Worm (Caenorhabditis elegans) whole organism, L1 larva: Measurements from ENCODE around the gene dmsr-8.
A peak's percentile ranks its signal among the peaks of the same experiment; 100 is the strongest.

Source experiments
- C16A3.4 ChIP-seq: fragments of 150-350 bp; optimal IDR thresholded peaks from 2 replicates; lab custom pipeline; 2014; ENCODE audit warnings: missing biosample characterization, missing genetic modification characterization
- C34B4.2 ChIP-seq: sonication (generic microtip); optimal IDR thresholded peaks from 2 replicates; lab custom pipeline; 2017; ENCODE audit warnings: mild to moderate bottlenecking, missing genetic modification characterization, missing compliant biosample characterization
- F16B12.6 ChIP-seq: fragments of 150-350 bp; optimal IDR thresholded peaks from 2 replicates; lab custom pipeline; 2014; ENCODE audit warnings: missing biosample characterization, missing genetic modification characterization
- Y116A8C.19 ChIP-seq: sonication (generic microtip); optimal IDR thresholded peaks from 2 replicates; lab custom pipeline; 2016; ENCODE audit warnings: missing compliant biosample characterization, missing genetic modification characterization, borderline replicate concordance
- aha-1 ChIP-seq: fragments of 150-350 bp; optimal IDR thresholded peaks from 2 replicates; lab custom pipeline; 2014; ENCODE audit warnings: missing biosample characterization, missing genetic modification characterization
- aly-2 ChIP-seq: fragments of 150-350 bp; optimal IDR thresholded peaks from 2 replicates; lab custom pipeline; 2014; ENCODE audit warnings: missing biosample characterization, missing genetic modification characterization
- ama-1 ChIP-seq: fragments of 150-350 bp; optimal IDR thresholded peaks from 2 replicates; lab custom pipeline; 2014
- blmp-1 ChIP-seq: fragments of 150-350 bp; optimal IDR thresholded peaks from 2 replicates; lab custom pipeline; 2014; ENCODE audit warnings: missing biosample characterization, missing genetic modification characterization
- ceh-63 ChIP-seq: fragments of 200-800 bp; sonication (Bioruptor generic); optimal IDR thresholded peaks from 2 replicates; lab custom pipeline; 2018; ENCODE audit warnings: mild to moderate bottlenecking, missing genetic modification characterization, missing compliant biosample characterization
- ceh-8 ChIP-seq: fragments of 200-800 bp; sonication (Bioruptor generic); optimal IDR thresholded peaks from 2 replicates; lab custom pipeline; 2018; ENCODE audit warnings: mild to moderate bottlenecking, missing genetic modification characterization, moderate library complexity, missing compliant biosample characterization
- ceh-88 ChIP-seq: fragments of 200-800 bp; sonication (Bioruptor generic); IDR thresholded peaks from 2 replicates; pipeline ENCODE4 v1.3.6; 2022; ENCODE audit warnings: missing genetic modification characterization, missing compliant biosample characterization
- dpl-1 ChIP-seq, 3 experiments: fragments of 150-350 bp in 2 of 3; sonication (generic microtip) in 1 of 3; optimal IDR thresholded peaks; 2 replicates each; lab custom pipeline; 2014 to 2017; ENCODE audit warnings: missing biosample characterization in 3 of 3, missing genetic modification characterization in 3 of 3, missing genetic modification reagents in 3 of 3
- efl-1 ChIP-seq, 4 experiments: fragments of 150-350 bp; optimal IDR thresholded peaks in 3 of 4; peaks in 1 of 4; 1 replicate in 1 of 4; 2 replicates in 3 of 4; lab custom pipeline; 2014; ENCODE audit warnings: missing biosample characterization in 2 of 4, missing genetic modification characterization in 2 of 4, missing genetic modification reagents in 2 of 4
- egl-13 ChIP-seq: sonication (generic microtip); optimal IDR thresholded peaks from 2 replicates; lab custom pipeline; 2016; ENCODE audit warnings: missing genotype, missing genetic modification reagents, missing genetic modification characterization, missing compliant biosample characterization
- egl-27 ChIP-seq, 2 experiments: fragments of 150-350 bp in 1 of 2; sonication (generic microtip); optimal IDR thresholded peaks; 3 replicates each; lab custom pipeline; 2017 to 2018; ENCODE audit warnings: missing biosample characterization in 2 of 2, missing genetic modification characterization in 2 of 2, missing genetic modification reagents in 2 of 2
- elt-2 ChIP-seq: sonication (generic microtip); optimal IDR thresholded peaks from 2 replicates; lab custom pipeline; 2016; ENCODE audit warnings: missing genetic modification characterization, mild to moderate bottlenecking, inconsistent platforms, missing compliant biosample characterization, missing genetic modification reagents
- elt-3 ChIP-seq, 6 experiments: fragments of 150-350 bp in 1 of 6; sonication (generic microtip); optimal IDR thresholded peaks; 2 replicates each; lab custom pipeline; 2017 to 2018; ENCODE audit warnings: missing biosample characterization in 6 of 6, missing genetic modification characterization in 6 of 6, inconsistent platforms in 1 of 6
- fkh-8 ChIP-seq: sonication (generic microtip); optimal IDR thresholded peaks from 2 replicates; lab custom pipeline; 2016; ENCODE audit warnings: mild to moderate bottlenecking, missing genetic modification characterization, missing compliant biosample characterization
- fos-1 ChIP-seq: fragments of 150-350 bp; optimal IDR thresholded peaks from 2 replicates; lab custom pipeline; 2014; ENCODE audit warnings: missing biosample characterization, missing genetic modification characterization
- grh-1 ChIP-seq: fragments of 200-800 bp; sonication (Bioruptor generic); IDR thresholded peaks from 2 replicates; pipeline ENCODE4 v1.3.6; 2022; ENCODE audit warnings: missing genetic modification reagents, missing genetic modification characterization, missing compliant biosample characterization
- irx-1 ChIP-seq: sonication (generic microtip); optimal IDR thresholded peaks from 2 replicates; lab custom pipeline; 2016; ENCODE audit warnings: missing genetic modification characterization, missing compliant biosample characterization
- lin-13 ChIP-seq: fragments of 150-350 bp; optimal IDR thresholded peaks from 2 replicates; lab custom pipeline; 2014; ENCODE audit warnings: missing biosample characterization, missing genetic modification reagents, missing genetic modification characterization
- lin-14 ChIP-seq: fragments of 200-800 bp; sonication (Bioruptor generic); optimal IDR thresholded peaks from 2 replicates; lab custom pipeline; 2018; ENCODE audit warnings: mild to moderate bottlenecking, missing genetic modification characterization, moderate library complexity, missing compliant biosample characterization
- lin-35 ChIP-seq, 2 experiments: fragments of 150-350 bp; optimal IDR thresholded peaks; 2 replicates each; lab custom pipeline; 2014; ENCODE audit warnings: missing biosample characterization in 2 of 2, missing genetic modification characterization in 2 of 2, missing genetic modification reagents in 2 of 2
- lir-3 ChIP-seq: sonication (generic microtip); optimal IDR thresholded peaks from 2 replicates; lab custom pipeline; 2016; ENCODE audit warnings: mild to moderate bottlenecking, missing genetic modification characterization, moderate library complexity, missing compliant biosample characterization; ENCODE audit not compliant: poor library complexity
- lsy-2 ChIP-seq, 2 experiments: fragments of 150-350 bp; optimal IDR thresholded peaks; 2 replicates each; lab custom pipeline; 2014; ENCODE audit warnings: missing biosample characterization in 2 of 2, missing genetic modification characterization in 2 of 2
- mab-9 ChIP-seq: fragments of 200-800 bp; sonication (Bioruptor generic); IDR thresholded peaks from 2 replicates; pipeline ENCODE4 v1.3.6; 2022; ENCODE audit warnings: missing genetic modification reagents, missing genetic modification characterization, missing compliant biosample characterization
- mdl-1 ChIP-seq, 2 experiments: fragments of 150-350 bp; optimal IDR thresholded peaks; 2 replicates each; lab custom pipeline; 2014 to 2017; ENCODE audit warnings: missing biosample characterization in 2 of 2, missing genetic modification characterization in 2 of 2, inconsistent platforms in 1 of 2
- mef-2 ChIP-seq: fragments of 150-350 bp; optimal IDR thresholded peaks from 2 replicates; lab custom pipeline; 2014; ENCODE audit warnings: missing biosample characterization, missing genetic modification characterization
- mep-1 ChIP-seq: fragments of 150-350 bp; optimal IDR thresholded peaks from 2 replicates; lab custom pipeline; 2014; ENCODE audit warnings: missing biosample characterization, missing genetic modification characterization
- nhr-11 ChIP-seq: fragments of 150-350 bp; optimal IDR thresholded peaks from 2 replicates; lab custom pipeline; 2014; ENCODE audit warnings: missing biosample characterization, missing genetic modification characterization
- nhr-19 ChIP-seq: fragments of 200-800 bp; sonication (Bioruptor generic); conservative IDR thresholded peaks from 2 replicates; pipeline ENCODE4 v1.3.6; 2022; ENCODE audit warnings: missing genetic modification characterization, missing compliant biosample characterization
- nhr-20 ChIP-seq: sonication (generic microtip); optimal IDR thresholded peaks from 2 replicates; lab custom pipeline; 2016; ENCODE audit warnings: mild to moderate bottlenecking, missing genetic modification characterization, missing compliant biosample characterization
- nhr-28 ChIP-seq: fragments of 150-350 bp; optimal IDR thresholded peaks from 2 replicates; lab custom pipeline; 2014; ENCODE audit warnings: missing biosample characterization, missing genetic modification characterization
- nhr-71 ChIP-seq: sonication (generic microtip); optimal IDR thresholded peaks from 2 replicates; lab custom pipeline; 2016; ENCODE audit warnings: mild to moderate bottlenecking, missing genetic modification characterization, moderate library complexity, missing compliant biosample characterization
- nhr-76 ChIP-seq: sonication (generic microtip); optimal IDR thresholded peaks from 2 replicates; lab custom pipeline; 2017; ENCODE audit warnings: missing biosample characterization, missing genetic modification characterization
- nhr-85 ChIP-seq: sonication (generic microtip); peaks from one replicate; lab custom pipeline; 2016; ENCODE audit warnings: missing genetic modification characterization, inconsistent platforms, missing compliant biosample characterization
- pag-3 ChIP-seq: sonication (generic microtip); optimal IDR thresholded peaks from 2 replicates; lab custom pipeline; 2017; ENCODE audit warnings: missing genetic modification characterization, mild to moderate bottlenecking, missing compliant biosample characterization, antibody characterized with exemption, borderline replicate concordance; ENCODE audit not compliant: insufficient read depth
- rnt-1 ChIP-seq: sonication (generic microtip); optimal IDR thresholded peaks from 2 replicates; lab custom pipeline; 2016; ENCODE audit warnings: mild to moderate bottlenecking, missing genetic modification characterization, moderate library complexity, missing compliant biosample characterization
- skn-1 ChIP-seq: fragments of 150-350 bp; optimal IDR thresholded peaks from 2 replicates; lab custom pipeline; 2014; ENCODE audit warnings: missing biosample characterization, missing genetic modification characterization
- snu-23 ChIP-seq: sonication (generic microtip); optimal IDR thresholded peaks from 2 replicates; lab custom pipeline; 2016; ENCODE audit warnings: missing genetic modification characterization, missing compliant biosample characterization
- sup-37 ChIP-seq: fragments of 200-800 bp; sonication (Bioruptor generic); optimal IDR thresholded peaks from 2 replicates; lab custom pipeline; 2018; ENCODE audit warnings: mild to moderate bottlenecking, missing genetic modification characterization, missing compliant biosample characterization
- unc-130 ChIP-seq: fragments of 150-350 bp; optimal IDR thresholded peaks from 2 replicates; lab custom pipeline; 2017; ENCODE audit warnings: missing biosample characterization, missing genetic modification characterization, inconsistent platforms
- unc-30 ChIP-seq: sonication (generic microtip); optimal IDR thresholded peaks from 2 replicates; lab custom pipeline; 2017; ENCODE audit warnings: missing biosample characterization, missing genetic modification characterization
- unc-98 ChIP-seq: fragments of 200-800 bp; sonication (Bioruptor generic); IDR thresholded peaks from 2 replicates; pipeline ENCODE4 v1.3.6; 2022; ENCODE audit warnings: missing genetic modification characterization, missing compliant biosample characterization
- zag-1 ChIP-seq: fragments of 150-350 bp; optimal IDR thresholded peaks from 2 replicates; lab custom pipeline; 2014; ENCODE audit warnings: missing biosample characterization, missing genetic modification characterization
- zip-4 ChIP-seq: fragments of 200-800 bp; sonication (Bioruptor generic); optimal IDR thresholded peaks from 2 replicates; lab custom pipeline; 2018; ENCODE audit warnings: mild to moderate bottlenecking, missing genetic modification characterization, moderate library complexity, missing compliant biosample characterization
- ztf-4 ChIP-seq: fragments of 150-350 bp; optimal IDR thresholded peaks from 2 replicates; lab custom pipeline; 2014; ENCODE audit warnings: missing biosample characterization, missing genetic modification characterization

Gene dmsr-8

DNA sequence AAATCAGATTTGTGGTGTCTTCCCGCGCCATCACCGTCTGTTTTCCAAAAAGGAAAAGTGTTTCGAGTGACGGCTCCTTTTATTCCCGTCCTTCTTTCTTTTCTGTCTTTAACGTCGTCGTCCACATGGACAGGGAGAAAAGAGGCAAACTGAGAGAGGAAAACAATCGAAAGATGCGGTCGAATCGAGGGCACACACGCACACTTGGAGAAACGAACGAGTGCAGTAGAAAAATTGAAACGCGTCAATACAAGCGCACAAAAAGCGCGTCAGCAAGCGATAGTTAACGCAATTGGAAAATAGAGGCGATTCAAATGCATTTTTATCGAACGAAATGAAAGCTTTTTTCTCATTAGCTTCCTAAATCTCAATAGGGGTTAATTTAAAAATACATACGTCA lies 22.6 kb upstream of the dmsr-8 start (continued):
- TF ChIP-seq lsy-2 (tag; optimal IDR thresholded peaks at IDR 0.05; lab: Kevin White, UChicago) (peak; percentile 93 to 95), ceh-63 (no peak), F16B12.6 (peak; percentile 57), egl-27 (tag; optimal IDR thresholded peaks at IDR 0.05; lab: Kevin White, UChicago) (peak in 1 of 2 experiments; percentile 40), ztf-4 (tag; lab: Kevin White, UChicago) (peak; percentile 63), nhr-76 (no peak), nhr-71 (tag; lab: Kevin White, UChicago) (peak; percentile 96), zip-4 (GFP tag; lab: Kevin White, UChicago) (peak; percentile 74), aly-2 (peak; percentile 89)

DNA sequence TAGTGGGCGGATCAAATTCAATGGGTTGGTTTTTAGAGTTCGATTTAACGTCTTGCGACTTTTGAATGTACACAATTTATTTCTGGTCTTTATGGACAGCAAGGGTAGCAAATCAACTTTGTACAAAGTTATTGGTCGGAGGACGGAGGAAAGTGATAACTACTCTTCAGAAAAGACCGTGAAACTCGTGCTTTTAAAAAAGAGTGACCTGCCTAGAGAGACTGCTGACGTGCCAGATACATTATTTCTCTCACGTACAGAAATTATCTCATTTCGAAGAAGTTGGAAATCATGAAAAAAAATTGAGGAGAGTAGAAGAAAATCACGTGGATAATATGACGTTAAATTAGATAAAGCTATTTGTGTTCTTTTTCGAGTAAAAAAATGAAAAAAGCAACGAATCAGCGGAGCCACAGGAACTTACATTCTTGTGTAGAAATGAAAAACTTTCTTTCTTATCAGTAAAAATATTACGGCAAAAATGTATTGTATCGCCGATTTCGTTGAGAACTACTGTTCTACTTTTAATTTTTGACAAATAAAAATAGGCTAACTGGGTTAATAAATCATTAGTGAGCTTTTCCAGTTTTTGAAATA lies 22.0 kb upstream of the dmsr-8 start, which contains the start of gene ppm-1.A:
Gene ppm-1.A (minus strand): TSS at position 294 of the 597 bp plus-strand sequence.
- TF ChIP-seq Y116A8C.19, result no peak
- TF ChIP-seq aha-1, result no peak
- peak; percentile 1 for TF ChIP-seq rnt-1 (tag; lab: Kevin White, UChicago)
- peak; percentile 29 for TF ChIP-seq mep-1
- peak; percentile 73 for TF ChIP-seq blmp-1
- no peak for TF ChIP-seq C16A3.4
- TF ChIP-seq dpl-1 (GFP tag; optimal IDR thresholded peaks at IDR 0.05; lab: Kevin White, UChicago), result peak in 1 of 3 experiments; percentile 50
- TF ChIP-seq nhr-28 (tag; lab: Kevin White, UChicago), result no peak
- peak; percentile 45 for TF ChIP-seq snu-23
- peak; percentile 70 for TF ChIP-seq nhr-20 (tag; lab: Kevin White, UChicago)
- peak in 2 of 6 experiments; percentile 14 to 60 for TF ChIP-seq elt-3 (tag; optimal IDR thresholded peaks at IDR 0.05; lab: Kevin White, UChicago)
- TF ChIP-seq skn-1 (tag; lab: Kevin White, UChicago), result peak; percentile 8
- TF ChIP-seq C34B4.2, result no peak
- peak in 1 of 2 experiments; percentile 22 for TF ChIP-seq mdl-1 (tag; optimal IDR thresholded peaks at IDR 0.05; lab: Kevin White, UChicago)
- TF ChIP-seq lsy-2 (tag; optimal IDR thresholded peaks at IDR 0.05; lab: Kevin White, UChicago), result peak; percentile 1 to 28
- TF ChIP-seq lin-14 (GFP tag; lab: Kevin White, UChicago), result peak; percentile 54
- TF ChIP-seq zag-1, result no peak
- peak in 1 of 2 experiments; percentile 44 for TF ChIP-seq lin-35 (GFP tag; optimal IDR thresholded peaks at IDR 0.05; lab: Kevin White, UChicago)
- peak; percentile 60 for TF ChIP-seq nhr-85
- peak; percentile 28 for TF ChIP-seq ama-1 (lab: Kevin White, UChicago)
- peak; percentile 10 for TF ChIP-seq lir-3 (tag; lab: Kevin White, UChicago)
- peak in 1 of 2 experiments; percentile 7 for TF ChIP-seq efl-1 (optimal IDR thresholded peaks at IDR 0.05; lab: Kevin White, UChicago)
- peak in 1 of 2 experiments; percentile 83 for TF ChIP-seq efl-1 (GFP tag; optimal IDR thresholded peaks at IDR 0.05 in 1 of 2; lab: Kevin White, UChicago)
- TF ChIP-seq nhr-71 (tag; lab: Kevin White, UChicago), result peak; percentile 57
- no peak for TF ChIP-seq unc-130 (tag; lab: Kevin White, UChicago)
- TF ChIP-seq egl-13 (tag; lab: Kevin White, UChicago), result no peak

DNA sequence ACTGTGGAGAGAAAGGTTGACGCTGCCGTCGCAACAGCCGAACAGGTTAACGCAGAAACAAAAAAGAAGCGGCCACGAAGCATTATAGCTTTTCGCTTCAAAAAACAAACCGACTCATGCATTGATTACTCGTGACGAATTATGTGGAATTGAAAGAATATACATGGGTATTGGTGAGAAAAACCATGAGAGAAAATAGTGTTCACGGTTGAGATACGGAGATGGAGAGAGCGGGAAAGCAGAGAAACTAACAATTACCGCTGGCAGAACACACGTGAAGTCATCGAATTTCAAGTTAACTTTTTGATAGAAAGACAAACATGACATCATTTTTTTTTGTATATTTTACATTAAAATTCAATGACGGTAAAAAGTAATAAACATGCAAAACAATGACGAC lies 21.2 kb upstream of the dmsr-8 start:
- TF ChIP-seq ceh-88 (GFP tag; lab: Robert Waterston, UW) (no peak), nhr-19 (no peak), pag-3 (tag; lab: Kevin White, UChicago) (no peak), elt-3 (tag; optimal IDR thresholded peaks at IDR 0.05; lab: Kevin White, UChicago) (peak in 1 of 6 experiments; percentile 17), mab-9 (GFP tag; lab: Robert Waterston, UW) (no peak), lin-13 (GFP tag; lab: Kevin White, UChicago) (no peak), egl-27 (tag; optimal IDR thresholded peaks at IDR 0.05; lab: Kevin White, UChicago) (no peak), dpl-1 (GFP tag; optimal IDR thresholded peaks at IDR 0.05; lab: Kevin White, UChicago) (peak in 2 of 3 experiments; percentile 14 to 35), irx-1 (tag; lab: Kevin White, UChicago) (no peak), fos-1 (tag; lab: Kevin White, UChicago) (no peak), sup-37 (GFP tag; lab: Kevin White, UChicago) (no peak), lsy-2 (tag; optimal IDR thresholded peaks at IDR 0.05; lab: Kevin White, UChicago) (no peak), fkh-8 (tag; lab: Kevin White, UChicago) (peak; percentile 50), ceh-8 (GFP tag; lab: Kevin White, UChicago) (no peak), mef-2 (tag; lab: Kevin White, UChicago) (no peak), unc-30 (tag; lab: Kevin White, UChicago) (no peak), zag-1 (no peak), ama-1 (lab: Kevin White, UChicago) (peak; percentile 58), elt-2 (tag; lab: Kevin White, UChicago) (peak; percentile 17), ztf-4 (tag; lab: Kevin White, UChicago) (no peak), nhr-11 (no peak), zip-4 (GFP tag; lab: Kevin White, UChicago) (no peak), grh-1 (GFP tag; lab: Robert Waterston, UW) (no peak), unc-98 (GFP tag; lab: Robert Waterston, UW) (no peak)
